Worm (Caenorhabditis elegans) whole organism, midembryonic: ENCODE results near the gene klp-3.

ENCODE experiments used
- T22C8.4 ChIP-seq: fragments of 200-800 bp; sonication (Bioruptor generic); IDR thresholded peaks from 2 replicates; pipeline ENCODE4 v1.3.6; 2022; ENCODE audit warnings: missing genetic modification characterization, missing compliant biosample characterization
- cog-1 ChIP-seq: sonication (generic microtip); optimal IDR thresholded peaks from 2 replicates; lab custom pipeline; 2016; ENCODE audit warnings: missing genetic modification characterization, missing compliant biosample characterization
- flt-1 ChIP-seq: fragments of 200-800 bp; sonication (Bioruptor generic); IDR thresholded peaks from 2 replicates; pipeline ENCODE4 v1.3.6; 2022; ENCODE audit warnings: missing genetic modification characterization, missing compliant biosample characterization
- klf-2 ChIP-seq: fragments of 200-800 bp; sonication (Bioruptor generic); conservative IDR thresholded peaks from 2 replicates; pipeline ENCODE4 v1.3.6; 2022; ENCODE audit warnings: missing genetic modification reagents, missing genetic modification characterization, missing compliant biosample characterization
- med-1 ChIP-seq: sonication (generic microtip); optimal IDR thresholded peaks from 2 replicates; lab custom pipeline; 2017; ENCODE audit warnings: missing genetic modification characterization, mild to moderate bottlenecking, missing compliant biosample characterization, antibody characterized with exemption, missing genetic modification reagents; ENCODE audit not compliant: insufficient read depth
- ref-1 ChIP-seq: fragments of 200-800 bp; sonication (Bioruptor generic); conservative IDR thresholded peaks from 2 replicates; pipeline ENCODE4 v1.3.6; 2022; ENCODE audit warnings: missing genetic modification reagents, missing genetic modification characterization, missing compliant biosample characterization
- tab-1 ChIP-seq: fragments of 200-800 bp; sonication (Bioruptor generic); IDR thresholded peaks from 2 replicates; pipeline ENCODE4 v1.3.6; 2022; ENCODE audit warnings: missing genetic modification characterization, missing compliant biosample characterization
- ztf-23 ChIP-seq: fragments of 200-800 bp; sonication (Bioruptor generic); IDR thresholded peaks from 2 replicates; pipeline ENCODE4 v1.3.6; 2022; ENCODE audit warnings: missing genetic modification reagents, missing genetic modification characterization, missing compliant biosample characterization
- ztf-29 ChIP-seq: fragments of 200-800 bp; sonication (Bioruptor generic); IDR thresholded peaks from 2 replicates; pipeline ENCODE4 v1.3.6; 2022; ENCODE audit warnings: missing genetic modification reagents, missing genetic modification characterization, missing compliant biosample characterization

Gene klp-3

ce11 chrII:7870632-7871031 lies 28.5 kb downstream of the klp-3 start:
- TF ChIP-seq tab-1 (GFP tag; lab: Robert Waterston, UW) (no peak), klf-2 (GFP tag; lab: Robert Waterston, UW) (no peak), med-1 (GFP tag; lab: Kevin White, UChicago) (no peak), ref-1 (no peak), cog-1 (tag; lab: Kevin White, UChicago) (no peak), flt-1 (0 out of 2 replicates have a peak, but pooled peaks have one; percentile 20)

- TF ChIP-seq cog-1 (tag; lab: Kevin White, UChicago) (no peak), ztf-23 (GFP tag; lab: Robert Waterston, UW) (no peak), flt-1 (no peak), T22C8.4 (GFP tag; lab: Robert Waterston, UW) (no peak), tab-1 (GFP tag; lab: Robert Waterston, UW) (no peak), klf-2 (GFP tag; lab: Robert Waterston, UW) (no peak), ztf-29 (GFP tag; lab: Robert Waterston, UW) (no peak), med-1 (GFP tag; lab: Kevin White, UChicago) (no peak), ref-1 (no peak)
Observed at ce11 chrII:7873843-7874372, 31.8 kb downstream of the klp-3 start, which contains the start of gene T01H3.3. Gene T01H3.3 (minus strand): TSS chrII:7873893.

- no peak for TF ChIP-seq ztf-23 (GFP tag; lab: Robert Waterston, UW)
- TF ChIP-seq tab-1 (GFP tag; lab: Robert Waterston, UW) = no peak
- no peak for TF ChIP-seq ztf-29 (GFP tag; lab: Robert Waterston, UW)
- no peak for TF ChIP-seq med-1 (GFP tag; lab: Kevin White, UChicago)
- TF ChIP-seq ref-1 = no peak
- no peak for TF ChIP-seq T22C8.4 (GFP tag; lab: Robert Waterston, UW)
Observed at ce11 chrII:7877744-7878468, 35.8 kb downstream of the klp-3 start, which contains the start of gene T01H3.2. Gene T01H3.2 (minus strand): TSS chrII:7877994.

ce11 chrII:7879266-7879718 lies 37.1 kb downstream of the klp-3 start, which contains the start of the genes vha-4 and T01H3.5:
Gene vha-4 (minus strand): TSS chrII:7879316.
Gene T01H3.5 (plus strand): TSS chrII:7879616.
- TF ChIP-seq tab-1 (GFP tag; lab: Robert Waterston, UW) (no peak), ztf-23 (GFP tag; lab: Robert Waterston, UW) (no peak), med-1 (GFP tag; lab: Kevin White, UChicago) (no peak), ztf-29 (GFP tag; lab: Robert Waterston, UW) (no peak), T22C8.4 (GFP tag; lab: Robert Waterston, UW) (no peak), flt-1 (no peak), klf-2 (GFP tag; lab: Robert Waterston, UW) (no peak)

ce11 chrII:7880373-7880862 lies 38.3 kb downstream of the klp-3 start, which contains the start of gene perm-1:
Gene perm-1 (plus strand): TSS chrII:7880812.
- TF ChIP-seq ztf-23 (GFP tag; lab: Robert Waterston, UW) (no peak), T22C8.4 (GFP tag; lab: Robert Waterston, UW) (no peak), cog-1 (tag; lab: Kevin White, UChicago) (no peak), med-1 (GFP tag; lab: Kevin White, UChicago) (no peak), flt-1 (no peak), tab-1 (GFP tag; lab: Robert Waterston, UW) (no peak), ref-1 (no peak), klf-2 (GFP tag; lab: Robert Waterston, UW) (no peak), ztf-29 (GFP tag; lab: Robert Waterston, UW) (no peak)

- TF ChIP-seq klf-2 (GFP tag; lab: Robert Waterston, UW) = peak; percentile 52; the same call in 1 of the 2 replicates
- peak; percentile 66; the same call in 1 of the 2 replicates for TF ChIP-seq ztf-23 (GFP tag; lab: Robert Waterston, UW)
Observed at ce11 chrII:7883163-7883562, 41.0 kb downstream of the klp-3 start.

- TF ChIP-seq klf-2 (GFP tag; lab: Robert Waterston, UW) = no peak
- TF ChIP-seq ref-1 = no peak
- no peak for TF ChIP-seq cog-1 (tag; lab: Kevin White, UChicago)
- TF ChIP-seq T22C8.4 (GFP tag; lab: Robert Waterston, UW) = no peak
- TF ChIP-seq med-1 (GFP tag; lab: Kevin White, UChicago) = no peak
- no peak for TF ChIP-seq tab-1 (GFP tag; lab: Robert Waterston, UW)
- no peak for TF ChIP-seq flt-1
- TF ChIP-seq ztf-29 (GFP tag; lab: Robert Waterston, UW) = no peak
- no peak for TF ChIP-seq ztf-23 (GFP tag; lab: Robert Waterston, UW)
Observed at ce11 chrII:7884898-7885297, 42.7 kb downstream of the klp-3 start.

- TF ChIP-seq ztf-29 (GFP tag; lab: Robert Waterston, UW) (no peak), med-1 (GFP tag; lab: Kevin White, UChicago) (no peak), klf-2 (GFP tag; lab: Robert Waterston, UW) (no peak), ztf-23 (GFP tag; lab: Robert Waterston, UW) (no peak), tab-1 (GFP tag; lab: Robert Waterston, UW) (no peak)
Observed at ce11 chrII:7887295-7887694, 45.1 kb downstream of the klp-3 start.

- TF ChIP-seq flt-1 (no peak), ztf-23 (GFP tag; lab: Robert Waterston, UW) (no peak), cog-1 (tag; lab: Kevin White, UChicago) (no peak), klf-2 (GFP tag; lab: Robert Waterston, UW) (no peak), med-1 (GFP tag; lab: Kevin White, UChicago) (no peak), T22C8.4 (GFP tag; lab: Robert Waterston, UW) (no peak), ztf-29 (GFP tag; lab: Robert Waterston, UW) (no peak), tab-1 (GFP tag; lab: Robert Waterston, UW) (no peak), ref-1 (no peak)
Observed at ce11 chrII:7888759-7889158, 46.6 kb downstream of the klp-3 start.
